Worm (Caenorhabditis elegans): ENCODE data around the gene K12H4.3.

K12H4.3 gene

DNA sequence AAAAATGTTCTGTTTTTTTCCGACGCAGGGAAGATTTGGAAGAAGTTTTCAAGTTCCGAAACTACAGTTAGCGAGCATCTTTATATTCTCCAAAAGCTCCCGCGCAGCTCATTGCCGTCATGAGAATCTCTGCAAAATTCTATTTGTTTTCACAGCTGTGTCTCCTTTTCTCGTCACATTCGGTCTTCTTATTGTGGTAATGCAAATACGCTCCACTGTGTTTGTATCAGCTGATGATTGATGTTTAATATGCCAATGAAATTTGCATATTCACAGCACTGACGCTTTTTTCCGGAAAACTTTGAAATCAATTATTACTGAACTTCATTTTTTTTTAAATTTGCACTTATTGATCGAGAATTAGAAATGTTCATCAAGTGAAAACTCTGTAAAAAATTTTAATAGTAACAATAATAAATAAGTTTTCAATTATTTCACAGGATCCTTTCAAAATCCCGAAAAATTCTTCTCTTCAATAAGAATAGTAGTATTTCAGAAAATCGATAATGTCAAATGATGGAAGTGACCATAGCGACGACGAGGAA is 47.3 kb downstream of the K12H4.3 start, which contains the start of gene K06H7.2:
K06H7.2 (plus strand) TSS at position 495 of the 545 bp plus-strand sequence.
- no peak for TF ChIP-seq B0310.2 (tag; optimal IDR thresholded peaks at IDR 0.05)
- no peak for TF ChIP-seq F13C5.2 (tag; optimal IDR thresholded peaks at IDR 0.05)
- no peak for TF ChIP-seq ceh-36 (tag; optimal IDR thresholded peaks at IDR 0.05)
- no peak for TF ChIP-seq ceh-13 (GFP tag; optimal IDR thresholded peaks at IDR 0.05)

Data from whole organism, early embryonic.